Fruit fly (Drosophila melanogaster) whole organism, embryonic: ENCODE measurements around the gene CG10413.
A peak's percentile ranks its signal among the peaks of the same experiment; 100 is the strongest.

Experiments used
- B-H2 ChIP-seq: fragments of 200-800 bp; sonication (Bioruptor generic); optimal IDR thresholded peaks from 2 replicates; lab custom pipeline; 2018; ENCODE audit warnings: missing biosample characterization, mild to moderate bottlenecking, missing genetic modification characterization
- CG10543 ChIP-seq: fragments of 200-800 bp; sonication (Bioruptor generic); optimal IDR thresholded peaks from 3 replicates; lab custom pipeline; 2017; ENCODE audit warnings: missing biosample characterization, mild to moderate bottlenecking, missing genetic modification characterization, moderate library complexity
- CG11560 ChIP-seq: fragments of 200-800 bp; sonication (Bioruptor generic); IDR thresholded peaks from 3 replicates; pipeline ENCODE4 v1.3.6; 2022; ENCODE audit warnings: missing biosample characterization, missing genetic modification characterization
- CG12104 ChIP-seq: fragments of 200-800 bp; sonication (Bioruptor generic); optimal IDR thresholded peaks from 3 replicates; lab custom pipeline; 2016; ENCODE audit warnings: missing biosample characterization, missing genetic modification characterization
- CG12236 ChIP-seq: fragments of 200-800 bp; sonication (Bioruptor generic); optimal IDR thresholded peaks from 2 replicates; lab custom pipeline; 2016; ENCODE audit warnings: missing biosample characterization, missing genetic modification characterization
- CG12299 ChIP-seq: fragments of 200-800 bp; sonication (Bioruptor generic); optimal IDR thresholded peaks from 2 replicates; lab custom pipeline; 2018; ENCODE audit warnings: missing biosample characterization, mild to moderate bottlenecking, missing genetic modification characterization
- CG12391 ChIP-seq: fragments of 200-800 bp; sonication (Bioruptor generic); optimal IDR thresholded peaks from 3 replicates; lab custom pipeline; 2018; ENCODE audit warnings: missing biosample characterization, mild to moderate bottlenecking, missing genetic modification characterization, moderate library complexity
- CG12659 ChIP-seq: fragments of 200-800 bp; sonication (Bioruptor generic); optimal IDR thresholded peaks from 3 replicates; lab custom pipeline; 2017; ENCODE audit warnings: mild to moderate bottlenecking, missing biosample characterization, missing genetic modification reagents, missing genetic modification characterization
- CG12744 ChIP-seq: fragments of 200-800 bp; sonication (Bioruptor generic); optimal IDR thresholded peaks from 2 replicates; lab custom pipeline; 2016; ENCODE audit warnings: missing biosample characterization, missing genetic modification characterization
- CG13894 ChIP-seq: fragments of 200-800 bp; sonication (Bioruptor generic); optimal IDR thresholded peaks from 3 replicates; lab custom pipeline; 2018; ENCODE audit warnings: missing biosample characterization, mild to moderate bottlenecking, missing genetic modification characterization, moderate library complexity
- CG1529 ChIP-seq: fragments of 200-800 bp; sonication (Bioruptor generic); optimal IDR thresholded peaks from 3 replicates; lab custom pipeline; 2018; ENCODE audit warnings: missing biosample characterization, missing genetic modification characterization
- CG16863 ChIP-seq: fragments of 200-800 bp; sonication (Bioruptor generic); optimal IDR thresholded peaks from 3 replicates; lab custom pipeline; 2016; ENCODE audit warnings: missing biosample characterization, missing genetic modification characterization
- CG31224 ChIP-seq: fragments of 200-800 bp; sonication (Bioruptor generic); IDR thresholded peaks from 2 replicates; pipeline ENCODE4 v1.3.6; 2022; ENCODE audit warnings: missing biosample characterization, missing genetic modification characterization
- CG31365 ChIP-seq: fragments of 200-800 bp; sonication (Bioruptor generic); optimal IDR thresholded peaks from 2 replicates; lab custom pipeline; 2018; ENCODE audit warnings: missing biosample characterization, mild to moderate bottlenecking, missing genetic modification characterization
- CG34224 ChIP-seq: fragments of 200-800 bp; sonication (Bioruptor generic); IDR thresholded peaks from 3 replicates; pipeline ENCODE4 v1.3.6; 2022; ENCODE audit warnings: missing biosample characterization, missing genetic modification characterization; ENCODE audit not compliant: partially characterized antibody
- CG4282 ChIP-seq: fragments of 200-800 bp; sonication (Bioruptor generic); optimal IDR thresholded peaks from 2 replicates; lab custom pipeline; 2016; ENCODE audit warnings: missing biosample characterization, missing genetic modification characterization
- CG5953 ChIP-seq: fragments of 200-800 bp; sonication (Bioruptor generic); IDR thresholded peaks from 2 replicates; pipeline ENCODE4 v1.3.6; 2022; ENCODE audit warnings: missing biosample characterization, missing genetic modification characterization
- CG6254 ChIP-seq: fragments of 200-800 bp; sonication (Bioruptor generic); optimal IDR thresholded peaks from 3 replicates; lab custom pipeline; 2017; ENCODE audit warnings: mild to moderate bottlenecking, missing biosample characterization, missing genetic modification reagents, missing genetic modification characterization
- CG6765 ChIP-seq: fragments of 200-800 bp; sonication (Bioruptor generic); optimal IDR thresholded peaks from 3 replicates; lab custom pipeline; 2017; ENCODE audit warnings: missing biosample characterization, mild to moderate bottlenecking, missing genetic modification characterization
- CG6791 ChIP-seq: fragments of 200-800 bp; sonication (Bioruptor generic); IDR thresholded peaks from 3 replicates; pipeline ENCODE4 v1.3.6; 2022; ENCODE audit warnings: missing biosample characterization, missing genetic modification characterization; ENCODE audit not compliant: partially characterized antibody
- CG8924 ChIP-seq: fragments of 200-800 bp; optimal IDR thresholded peaks from 3 replicates; lab custom pipeline; 2019; ENCODE audit warnings: missing biosample characterization, mild to moderate bottlenecking, missing genetic modification characterization, moderate library complexity
- CG8944 ChIP-seq: fragments of 200-800 bp; sonication (Bioruptor generic); optimal IDR thresholded peaks from 3 replicates; lab custom pipeline; 2016; ENCODE audit warnings: missing biosample characterization, missing genetic modification characterization
- CG9817 ChIP-seq: fragments of 200-800 bp; sonication (Bioruptor generic); optimal IDR thresholded peaks from 2 replicates; lab custom pipeline; 2018; ENCODE audit warnings: missing biosample characterization, mild to moderate bottlenecking, missing genetic modification characterization, moderate library complexity
- CG9876 ChIP-seq: fragments of 200-800 bp; sonication (Bioruptor generic); optimal IDR thresholded peaks from 2 replicates; lab custom pipeline; 2016; ENCODE audit warnings: missing biosample characterization, missing genetic modification characterization
- CG9932 ChIP-seq: fragments of 200-800 bp; sonication (Bioruptor generic); IDR thresholded peaks from 2 replicates; pipeline ENCODE4 v1.3.6; 2022; ENCODE audit warnings: missing biosample characterization, missing genetic modification characterization
- CTCF ChIP-seq: fragments of 200-800 bp; sonication (Bioruptor generic); optimal IDR thresholded peaks from 2 replicates; lab custom pipeline; 2017; ENCODE audit warnings: missing biosample characterization, mild to moderate bottlenecking, missing genetic modification characterization, moderate library complexity
- Chrac-16 ChIP-seq: fragments of 200-800 bp; sonication (Bioruptor generic); optimal IDR thresholded peaks from 3 replicates; lab custom pipeline; 2016; ENCODE audit warnings: missing biosample characterization, missing genetic modification characterization
- D ChIP-seq, 2 experiments: fragments of 200-800 bp in 1 of 2; fragments of >200 bp in 1 of 2; sonication (Bioruptor generic) in 1 of 2; optimal IDR thresholded peaks; 2 replicates in 1 of 2; 3 replicates in 1 of 2; lab custom pipeline; 2017; ENCODE audit warnings: mild to moderate bottlenecking in 1 of 2, missing biosample characterization in 1 of 2, missing genetic modification characterization in 1 of 2, missing genetic modification reagents in 1 of 2
- Ets65A ChIP-seq: fragments of 200-800 bp; sonication (Bioruptor generic); peaks from one replicate; lab custom pipeline; 2016; ENCODE audit warnings: missing biosample characterization, missing genetic modification characterization
- Fer1 ChIP-seq: fragments of 200-800 bp; sonication (Bioruptor generic); optimal IDR thresholded peaks from 2 replicates; lab custom pipeline; 2017; ENCODE audit warnings: missing biosample characterization, mild to moderate bottlenecking, missing genetic modification characterization
- HmgD ChIP-seq: fragments of 200-800 bp; sonication (Bioruptor generic); optimal IDR thresholded peaks from 3 replicates; lab custom pipeline; 2016; ENCODE audit warnings: missing biosample characterization, missing genetic modification characterization
- MESR4 ChIP-seq: fragments of 200-800 bp; sonication (Bioruptor generic); optimal IDR thresholded peaks from 2 replicates; lab custom pipeline; 2018; ENCODE audit warnings: missing biosample characterization, mild to moderate bottlenecking, missing genetic modification characterization, moderate library complexity
- NFAT ChIP-seq: fragments of 200-800 bp; sonication (Bioruptor generic); IDR thresholded peaks from 2 replicates; pipeline ENCODE4 v1.3.6; 2022; ENCODE audit warnings: missing biosample characterization, missing genetic modification characterization
- Neu2 ChIP-seq: fragments of 200-800 bp; sonication (Bioruptor generic); optimal IDR thresholded peaks from 3 replicates; lab custom pipeline; 2016; ENCODE audit warnings: missing biosample characterization, missing genetic modification characterization, borderline replicate concordance
- Sin3A ChIP-seq: fragments of >200 bp; optimal IDR thresholded peaks from 2 replicates; lab custom pipeline; 2018
- bowl ChIP-seq: fragments of 200-800 bp; sonication (Bioruptor generic); IDR thresholded peaks from 2 replicates; pipeline ENCODE4 v1.3.6; 2022; ENCODE audit warnings: missing biosample characterization, missing genetic modification characterization
- bsh ChIP-seq, 2 experiments: fragments of 200-800 bp; sonication (Bioruptor generic); optimal IDR thresholded peaks; 2 replicates each; lab custom pipeline; 2017 to 2018; ENCODE audit warnings: mild to moderate bottlenecking in 2 of 2, missing biosample characterization in 2 of 2, missing genetic modification characterization in 2 of 2, moderate library complexity in 1 of 2
- croc ChIP-seq: fragments of 200-800 bp; sonication (Bioruptor generic); conservative IDR thresholded peaks from 3 replicates; pipeline ENCODE4 v1.3.6; 2022; ENCODE audit warnings: missing biosample characterization, missing genetic modification characterization
- dpn ChIP-seq, 2 experiments: fragments of 200-800 bp; sonication (Bioruptor generic); optimal IDR thresholded peaks; 3 replicates each; lab custom pipeline; 2016; ENCODE audit warnings: missing biosample characterization in 2 of 2, missing genetic modification characterization in 2 of 2
- fru ChIP-seq: fragments of >200 bp; optimal IDR thresholded peaks from 2 replicates; lab custom pipeline; 2017
- hth ChIP-seq: fragments of >200 bp; optimal IDR thresholded peaks from 2 replicates; lab custom pipeline; 2017; ENCODE audit warnings: inconsistent platforms
- jigr1 ChIP-seq: fragments of 200-800 bp; sonication (Bioruptor generic); IDR thresholded peaks from 3 replicates; pipeline ENCODE4 v1.3.6; 2022; ENCODE audit warnings: missing biosample characterization, missing genetic modification characterization
- jing ChIP-seq: fragments of 200-800 bp; sonication (Bioruptor generic); optimal IDR thresholded peaks from 2 replicates; lab custom pipeline; 2018; ENCODE audit warnings: missing biosample characterization, mild to moderate bottlenecking, missing genetic modification characterization
- kah ChIP-seq: fragments of 200-800 bp; sonication (Bioruptor generic); optimal IDR thresholded peaks from 2 replicates; lab custom pipeline; 2018; ENCODE audit warnings: missing biosample characterization, mild to moderate bottlenecking, missing genetic modification characterization
- knrl ChIP-seq: fragments of 200-800 bp; sonication (Bioruptor generic); IDR thresholded peaks from 3 replicates; pipeline ENCODE4 v1.3.6; 2022; ENCODE audit warnings: missing biosample characterization, missing genetic modification characterization; ENCODE audit not compliant: partially characterized antibody
- lilli ChIP-seq: fragments of 200-800 bp; sonication (Bioruptor generic); optimal IDR thresholded peaks from 3 replicates; lab custom pipeline; 2016; ENCODE audit warnings: missing biosample characterization, missing genetic modification characterization
- mirr ChIP-seq: fragments of 200-800 bp; sonication (Bioruptor generic); optimal IDR thresholded peaks from 3 replicates; lab custom pipeline; 2018; ENCODE audit warnings: missing biosample characterization, mild to moderate bottlenecking, missing genetic modification characterization
- nerfin-1 ChIP-seq: fragments of 200-800 bp; sonication (Bioruptor generic); optimal IDR thresholded peaks from 3 replicates; lab custom pipeline; 2019; ENCODE audit warnings: missing biosample characterization, mild to moderate bottlenecking, missing genetic modification characterization, moderate library complexity
- nerfin-2 ChIP-seq: fragments of 200-800 bp; sonication (Bioruptor generic); IDR thresholded peaks from 2 replicates; pipeline ENCODE4 v1.3.6; 2022; ENCODE audit warnings: missing biosample characterization, missing genetic modification characterization; ENCODE audit not compliant: partially characterized antibody
- sc ChIP-seq, 3 experiments: fragments of >200 bp in 2 of 3; fragments of 200-800 bp in 1 of 3; sonication (Bioruptor generic) in 1 of 3; optimal IDR thresholded peaks; 2 replicates in 2 of 3; 3 replicates in 1 of 3; lab custom pipeline; 2017; ENCODE audit warnings: mild to moderate bottlenecking in 1 of 3, missing biosample characterization in 1 of 3, missing genetic modification characterization in 1 of 3, missing genetic modification reagents in 1 of 3
- ssp ChIP-seq: fragments of 200-800 bp; sonication (Bioruptor generic); IDR thresholded peaks from 2 replicates; pipeline ENCODE4 v1.3.6; 2022; ENCODE audit warnings: missing biosample characterization, missing genetic modification characterization
- tio ChIP-seq: fragments of 200-800 bp; sonication (Bioruptor generic); optimal IDR thresholded peaks from 2 replicates; lab custom pipeline; 2017; ENCODE audit warnings: missing biosample characterization, missing genetic modification characterization, inconsistent platforms

The CG10413 gene

DNA sequence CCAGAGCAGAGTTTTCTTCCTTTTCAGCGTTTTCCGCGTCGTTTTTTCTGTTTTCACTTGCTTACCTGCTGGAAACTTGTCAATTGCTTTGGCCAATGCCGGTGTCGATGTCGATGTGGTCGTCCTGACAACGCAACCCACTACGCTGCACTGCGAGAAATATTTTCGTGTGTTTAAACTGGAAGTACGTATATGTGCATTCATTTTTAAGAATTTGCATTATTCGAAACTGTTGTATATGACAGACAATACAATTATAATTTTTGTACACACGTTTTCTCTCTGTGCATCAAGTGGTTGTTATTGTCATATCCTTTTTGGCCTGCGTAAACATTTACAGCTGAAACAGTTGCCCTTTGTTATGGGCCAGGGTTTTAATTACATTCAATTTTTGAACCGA is 11.0 kb upstream of the CG10413 start, which contains the start of gene IFT46 (continued):
- TF ChIP-seq CG31224 (GFP tag; lab: Robert Waterston, UW), result no peak
- no peak for TF ChIP-seq CG6791 (GFP tag; lab: Robert Waterston, UW)
- TF ChIP-seq dpn (GFP tag; optimal IDR thresholded peaks at IDR 0.05; lab: Kevin White, UChicago), result peak; percentile 24 to 26
- TF ChIP-seq fru, result no peak
- TF ChIP-seq CG9876, result no peak
- no peak for TF ChIP-seq D (optimal IDR thresholded peaks at IDR 0.05; lab: Kevin White, UChicago)
- TF ChIP-seq D (GFP tag; optimal IDR thresholded peaks at IDR 0.05; lab: Kevin White, UChicago), result no peak
- no peak for TF ChIP-seq tio (GFP tag; lab: Kevin White, UChicago)
- TF ChIP-seq CG4282, result no peak
- TF ChIP-seq MESR4 (GFP tag; lab: Kevin White, UChicago), result no peak
- peak; percentile 24 for TF ChIP-seq CG8924 (tag; lab: Kevin White, UChicago)
- TF ChIP-seq CG12659 (GFP tag; lab: Kevin White, UChicago), result no peak
- no peak for TF ChIP-seq CG6765 (GFP tag; lab: Kevin White, UChicago)
- no peak for TF ChIP-seq sc (optimal IDR thresholded peaks at IDR 0.05; lab: Kevin White, UChicago)
- no peak for TF ChIP-seq sc (GFP tag; optimal IDR thresholded peaks at IDR 0.05; lab: Kevin White, UChicago)
- no peak for TF ChIP-seq Fer1 (GFP tag; lab: Kevin White, UChicago)
- TF ChIP-seq CG16863 (GFP tag; lab: Kevin White, UChicago), result no peak
- no peak for TF ChIP-seq nerfin-1
- no peak for TF ChIP-seq knrl
- no peak for TF ChIP-seq jigr1 (GFP tag; lab: Robert Waterston, UW)
- no peak for TF ChIP-seq CG11560 (tag; lab: Robert Waterston, UW)
- TF ChIP-seq CG12299 (tag; lab: Kevin White, UChicago), result no peak
- TF ChIP-seq ssp (GFP tag; lab: Robert Waterston, UW), result no peak
- no peak for TF ChIP-seq CG31365 (tag; lab: Kevin White, UChicago)
- no peak for TF ChIP-seq hth (lab: Kevin White, UChicago)
- TF ChIP-seq B-H2 (GFP tag; lab: Kevin White, UChicago), result no peak
- no peak for TF ChIP-seq mirr
- no peak for TF ChIP-seq nerfin-2 (GFP tag; lab: Robert Waterston, UW)
- TF ChIP-seq HmgD (GFP tag; lab: Kevin White, UChicago), result no peak
- no peak for TF ChIP-seq CG6254
- TF ChIP-seq CG9932 (GFP tag; lab: Robert Waterston, UW), result no peak
- no peak for TF ChIP-seq bowl (GFP tag; lab: Robert Waterston, UW)
- no peak for TF ChIP-seq CTCF (GFP tag; lab: Kevin White, UChicago)
- no peak for TF ChIP-seq CG13894 (tag; lab: Kevin White, UChicago)
- TF ChIP-seq CG34224, result no peak
- TF ChIP-seq CG5953 (GFP tag; lab: Robert Waterston, UW), result no peak
- TF ChIP-seq CG12104 (GFP tag; lab: Kevin White, UChicago), result no peak
- no peak for TF ChIP-seq CG9817 (tag; lab: Kevin White, UChicago)
- TF ChIP-seq Neu2 (GFP tag; lab: Kevin White, UChicago), result peak; percentile 48
- peak in 1 of 2 experiments; percentile 19 for TF ChIP-seq bsh (GFP tag; optimal IDR thresholded peaks at IDR 0.05; lab: Kevin White, UChicago)
- no peak for TF ChIP-seq croc
- no peak for TF ChIP-seq CG12236 (GFP tag; lab: Kevin White, UChicago)
- TF ChIP-seq Chrac-16, result no peak
- TF ChIP-seq CG12744 (GFP tag; lab: Kevin White, UChicago), result no peak
- no peak for TF ChIP-seq CG10543
- no peak for TF ChIP-seq CG1529 (GFP tag; lab: Kevin White, UChicago)
- TF ChIP-seq Ets65A (GFP tag; lab: Kevin White, UChicago), result peak; percentile 88
- TF ChIP-seq kah (GFP tag; lab: Kevin White, UChicago), result no peak
- TF ChIP-seq NFAT (GFP tag; lab: Robert Waterston, UW), result no peak
- no peak for TF ChIP-seq lilli
- no peak for TF ChIP-seq CG8944 (GFP tag; lab: Kevin White, UChicago)
- no peak for TF ChIP-seq jing (GFP tag; lab: Kevin White, UChicago)
- TF ChIP-seq Sin3A (lab: Kevin White, UChicago), result no peak
- peak; percentile 3 for TF ChIP-seq CG12391 (tag; lab: Kevin White, UChicago)
